Worm (Caenorhabditis elegans) whole organism, late embryonic: Measurements from ENCODE around the gene F10E9.12.

Experiments
- K02D7.2 ChIP-seq: sonication (generic microtip); optimal IDR thresholded peaks from 2 replicates; lab custom pipeline; 2017; ENCODE audit warnings: mild to moderate bottlenecking, missing genetic modification characterization, missing compliant biosample characterization
- ama-1 ChIP-seq: fragments of 150-350 bp; optimal IDR thresholded peaks from 2 replicates; lab custom pipeline; 2014
- ceh-2 ChIP-seq: sonication (generic microtip); optimal IDR thresholded peaks from 2 replicates; lab custom pipeline; 2016; ENCODE audit warnings: missing genotype, missing genetic modification characterization, missing compliant biosample characterization
- ceh-24 ChIP-seq: sonication (generic microtip); optimal IDR thresholded peaks from 2 replicates; lab custom pipeline; 2016; ENCODE audit warnings: mild to moderate bottlenecking, missing genetic modification characterization, missing compliant biosample characterization
- dve-1 ChIP-seq: sonication (generic microtip); optimal IDR thresholded peaks from 2 replicates; lab custom pipeline; 2017; ENCODE audit warnings: antibody characterized with exemption, mild to moderate bottlenecking, missing genetic modification characterization, missing compliant biosample characterization
- elt-2 ChIP-seq: sonication (generic microtip); optimal IDR thresholded peaks from 2 replicates; lab custom pipeline; 2016; ENCODE audit warnings: missing genetic modification reagents, missing genetic modification characterization, missing compliant biosample characterization
- nfya-1 ChIP-seq: sonication (generic microtip); optimal IDR thresholded peaks from 2 replicates; lab custom pipeline; 2017; ENCODE audit warnings: missing genetic modification characterization, mild to moderate bottlenecking, missing compliant biosample characterization, antibody characterized with exemption, moderate library complexity
- nhr-11 ChIP-seq: fragments of 150-350 bp; optimal IDR thresholded peaks from 2 replicates; lab custom pipeline; 2014; ENCODE audit warnings: missing biosample characterization, missing genetic modification characterization
- pax-1 ChIP-seq: fragments of 150-350 bp; optimal IDR thresholded peaks from 2 replicates; lab custom pipeline; 2014; ENCODE audit warnings: missing biosample characterization, missing genetic modification characterization
- pha-4 ChIP-seq: fragments of 150-350 bp; optimal IDR thresholded peaks from 2 replicates; lab custom pipeline; 2018; ENCODE audit warnings: missing biosample characterization, missing genetic modification reagents, missing genetic modification characterization
- tbx-7 ChIP-seq: sonication (generic microtip); optimal IDR thresholded peaks from 2 replicates; lab custom pipeline; 2016; ENCODE audit warnings: missing genotype, missing genetic modification characterization, missing compliant biosample characterization
- unc-55 ChIP-seq: sonication (generic microtip); optimal IDR thresholded peaks from 2 replicates; lab custom pipeline; 2017; ENCODE audit warnings: missing biosample characterization, missing genetic modification reagents, missing genetic modification characterization
- zip-5 ChIP-seq: sonication (generic microtip); optimal IDR thresholded peaks from 2 replicates; lab custom pipeline; 2016; ENCODE audit warnings: missing genetic modification characterization, missing compliant biosample characterization

DNA sequence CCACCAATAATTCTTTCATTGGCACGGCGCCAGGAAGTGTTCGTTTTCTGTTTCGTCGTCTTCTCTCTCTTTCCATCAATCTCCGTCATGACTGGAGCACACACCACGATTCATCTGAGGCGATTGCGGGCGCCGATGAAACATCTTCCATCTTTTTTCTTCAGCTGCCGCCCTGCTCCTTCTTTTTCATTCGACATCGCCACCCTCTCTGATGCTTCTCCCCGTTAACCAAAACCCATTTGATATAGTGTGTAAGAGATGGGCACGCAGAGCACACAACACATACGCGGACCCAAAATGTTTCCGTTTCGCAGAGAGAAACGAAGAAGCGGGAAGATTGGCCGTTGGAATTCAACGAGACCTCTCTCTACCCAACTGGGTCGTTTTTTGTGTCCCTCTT lies 36.8 kb upstream of the F10E9.12 start:
- TF ChIP-seq zip-5 (tag; lab: Kevin White, UChicago) (no peak), K02D7.2 (tag; lab: Kevin White, UChicago) (no peak), tbx-7 (tag; lab: Kevin White, UChicago) (no peak), pax-1 (tag; lab: Kevin White, UChicago) (no peak), ama-1 (lab: Kevin White, UChicago) (no peak), unc-55 (GFP tag; lab: Kevin White, UChicago) (peak; percentile 46), dve-1 (tag; lab: Kevin White, UChicago) (no peak), pha-4 (tag; lab: Kevin White, UChicago) (no peak), elt-2 (tag; lab: Kevin White, UChicago) (no peak), nfya-1 (peak; percentile 44), ceh-2 (tag; lab: Kevin White, UChicago) (no peak), ceh-24 (no peak), nhr-11 (tag; lab: Kevin White, UChicago) (no peak)
